Worm (Caenorhabditis elegans) whole organism, L2 larva: ENCODE results near the gene mrps-18B.
A peak's percentile ranks its signal among the peaks of the same experiment; 100 is the strongest.

Experiments
- C34F6.9 ChIP-seq: fragments of 150-350 bp; optimal IDR thresholded peaks from 2 replicates; lab custom pipeline; 2014; ENCODE audit warnings: missing biosample characterization, missing genetic modification characterization
- F13H6.1 ChIP-seq: sonication (generic microtip); optimal IDR thresholded peaks from 2 replicates; lab custom pipeline; 2016; ENCODE audit warnings: missing genetic modification characterization, missing compliant biosample characterization
- R02D3.7 ChIP-seq: fragments of 150-350 bp; optimal IDR thresholded peaks from 2 replicates; lab custom pipeline; 2014; ENCODE audit warnings: missing biosample characterization, missing genetic modification characterization
- Y55F3AM.14 ChIP-seq: fragments of 200-800 bp; sonication (Bioruptor generic); optimal IDR thresholded peaks from 2 replicates; lab custom pipeline; 2018; ENCODE audit warnings: mild to moderate bottlenecking, missing genetic modification characterization, missing compliant biosample characterization
- alr-1 ChIP-seq: fragments of 150-350 bp; optimal IDR thresholded peaks from 2 replicates; lab custom pipeline; 2014; ENCODE audit warnings: missing biosample characterization, missing genetic modification characterization
- aly-2 ChIP-seq: fragments of 150-350 bp; optimal IDR thresholded peaks from 2 replicates; lab custom pipeline; 2014; ENCODE audit warnings: missing biosample characterization, missing genetic modification characterization
- ama-1 ChIP-seq: fragments of 150-350 bp; optimal IDR thresholded peaks from 2 replicates; lab custom pipeline; 2018; ENCODE audit warnings: inconsistent platforms
- blmp-1 ChIP-seq: sonication (generic microtip); optimal IDR thresholded peaks from 2 replicates; lab custom pipeline; 2017; ENCODE audit warnings: missing genetic modification characterization, mild to moderate bottlenecking, missing compliant biosample characterization, antibody characterized with exemption, moderate library complexity; ENCODE audit not compliant: insufficient read depth
- ceh-16 ChIP-seq: fragments of 150-350 bp; optimal IDR thresholded peaks from 2 replicates; lab custom pipeline; 2014; ENCODE audit warnings: missing biosample characterization, missing genetic modification characterization
- ceh-82 ChIP-seq: fragments of 150-350 bp; optimal IDR thresholded peaks from 2 replicates; lab custom pipeline; 2014; ENCODE audit warnings: missing biosample characterization, missing genetic modification characterization
- crh-2 ChIP-seq: sonication (generic microtip); optimal IDR thresholded peaks from 2 replicates; lab custom pipeline; 2017; ENCODE audit warnings: missing biosample characterization, missing genetic modification characterization
- dmd-4 ChIP-seq: sonication (generic microtip); optimal IDR thresholded peaks from 2 replicates; lab custom pipeline; 2017; ENCODE audit warnings: missing biosample characterization, missing genetic modification characterization
- egl-27 ChIP-seq: sonication (generic microtip); optimal IDR thresholded peaks from 3 replicates; lab custom pipeline; 2017; ENCODE audit warnings: missing biosample characterization, missing genetic modification reagents, missing genetic modification characterization
- elt-1 ChIP-seq: fragments of 150-350 bp; optimal IDR thresholded peaks from 2 replicates; lab custom pipeline; 2014; ENCODE audit warnings: missing biosample characterization, missing genetic modification characterization
- elt-3 ChIP-seq: sonication (generic microtip); optimal IDR thresholded peaks from 2 replicates; lab custom pipeline; 2017; ENCODE audit warnings: missing biosample characterization, missing genetic modification characterization
- fos-1 ChIP-seq: fragments of 150-350 bp; optimal IDR thresholded peaks from 2 replicates; lab custom pipeline; 2014; ENCODE audit warnings: missing biosample characterization, missing genetic modification characterization
- gmeb-1 ChIP-seq: fragments of 150-350 bp; optimal IDR thresholded peaks from 2 replicates; lab custom pipeline; 2014; ENCODE audit warnings: missing biosample characterization, missing genetic modification characterization
- lin-11 ChIP-seq: fragments of 150-350 bp; sonication (generic microtip); optimal IDR thresholded peaks from 2 replicates; lab custom pipeline; 2014; ENCODE audit warnings: missing biosample characterization, missing genetic modification characterization, inconsistent platforms, mixed read lengths
- lin-13 ChIP-seq: fragments of 150-350 bp; optimal IDR thresholded peaks from 2 replicates; lab custom pipeline; 2014; ENCODE audit warnings: missing biosample characterization, missing genetic modification reagents, missing genetic modification characterization
- lin-39 ChIP-seq: fragments of 150-350 bp; optimal IDR thresholded peaks from 2 replicates; lab custom pipeline; 2014; ENCODE audit warnings: missing biosample characterization, missing genetic modification reagents, missing genetic modification characterization
- lsy-2 ChIP-seq, 2 experiments: fragments of 150-350 bp in 1 of 2; sonication (generic microtip) in 1 of 2; optimal IDR thresholded peaks; 2 replicates each; lab custom pipeline; 2014 to 2017; ENCODE audit warnings: missing biosample characterization in 2 of 2, missing genetic modification characterization in 2 of 2
- mab-5 ChIP-seq: fragments of 150-350 bp; optimal IDR thresholded peaks from 2 replicates; lab custom pipeline; 2014; ENCODE audit warnings: missing biosample characterization, missing genetic modification characterization
- mbf-1 ChIP-seq: sonication (generic microtip); optimal IDR thresholded peaks from 2 replicates; lab custom pipeline; 2017; ENCODE audit warnings: missing biosample characterization, missing genetic modification characterization
- mdl-1 ChIP-seq, 2 experiments: fragments of 150-350 bp in 1 of 2; sonication (generic microtip) in 1 of 2; optimal IDR thresholded peaks; 2 replicates each; lab custom pipeline; 2017; ENCODE audit warnings: missing biosample characterization in 2 of 2, missing genetic modification characterization in 2 of 2
- nhr-10 ChIP-seq: sonication (generic microtip); optimal IDR thresholded peaks from 2 replicates; lab custom pipeline; 2017; ENCODE audit warnings: missing biosample characterization, missing genetic modification characterization
- nhr-11 ChIP-seq: fragments of 150-350 bp; optimal IDR thresholded peaks from 2 replicates; lab custom pipeline; 2014; ENCODE audit warnings: missing biosample characterization, missing genetic modification characterization
- nhr-12 ChIP-seq: fragments of 150-350 bp; optimal IDR thresholded peaks from 2 replicates; lab custom pipeline; 2014; ENCODE audit warnings: missing biosample characterization, missing genetic modification characterization
- nhr-129 ChIP-seq: fragments of 150-350 bp; optimal IDR thresholded peaks from 2 replicates; lab custom pipeline; 2014; ENCODE audit warnings: missing biosample characterization, missing genetic modification characterization
- nhr-21 ChIP-seq: fragments of 150-350 bp; optimal IDR thresholded peaks from 2 replicates; lab custom pipeline; 2014; ENCODE audit warnings: missing biosample characterization, missing genetic modification characterization
- nhr-23 ChIP-seq: fragments of 150-350 bp; optimal IDR thresholded peaks from 2 replicates; lab custom pipeline; 2014; ENCODE audit warnings: missing biosample characterization, missing genetic modification reagents, missing genetic modification characterization
- nhr-237 ChIP-seq: fragments of 150-350 bp; optimal IDR thresholded peaks from 2 replicates; lab custom pipeline; 2014; ENCODE audit warnings: missing biosample characterization, missing genetic modification characterization
- nhr-6 ChIP-seq: fragments of 150-350 bp; optimal IDR thresholded peaks from 2 replicates; lab custom pipeline; 2014; ENCODE audit warnings: missing biosample characterization, missing genetic modification characterization
- nhr-77 ChIP-seq: fragments of 150-350 bp; optimal IDR thresholded peaks from 2 replicates; lab custom pipeline; 2014; ENCODE audit warnings: missing biosample characterization, missing genetic modification characterization
- peb-1 ChIP-seq: fragments of 150-350 bp; optimal IDR thresholded peaks from 2 replicates; lab custom pipeline; 2014; ENCODE audit warnings: missing biosample characterization, missing genetic modification characterization
- sem-4 ChIP-seq: fragments of 150-350 bp; optimal IDR thresholded peaks from 2 replicates; lab custom pipeline; 2014; ENCODE audit warnings: missing biosample characterization, missing genetic modification reagents, missing genetic modification characterization
- skn-1 ChIP-seq: sonication (generic microtip); optimal IDR thresholded peaks from 2 replicates; lab custom pipeline; 2017; ENCODE audit warnings: missing biosample characterization, missing genetic modification characterization
- sma-3 ChIP-seq: sonication (generic microtip); optimal IDR thresholded peaks from 2 replicates; lab custom pipeline; 2016; ENCODE audit warnings: missing genetic modification reagents, missing genetic modification characterization, missing compliant biosample characterization
- sma-9 ChIP-seq, 2 experiments: fragments of 150-350 bp in 1 of 2; sonication (generic microtip) in 1 of 2; optimal IDR thresholded peaks; 2 replicates each; lab custom pipeline; 2014 to 2016; ENCODE audit warnings: missing genetic modification characterization in 2 of 2, mild to moderate bottlenecking in 1 of 2, missing biosample characterization in 1 of 2, missing compliant biosample characterization in 1 of 2, missing genetic modification reagents in 1 of 2, moderate library complexity in 1 of 2
- unc-39 ChIP-seq: fragments of 150-350 bp; optimal IDR thresholded peaks from 2 replicates; lab custom pipeline; 2014; ENCODE audit warnings: missing biosample characterization, missing genetic modification characterization
- unc-55 ChIP-seq: fragments of 150-350 bp; sonication (generic microtip); optimal IDR thresholded peaks from 3 replicates; lab custom pipeline; 2014; ENCODE audit warnings: missing biosample characterization, missing genetic modification reagents, missing genetic modification characterization
- unc-62 ChIP-seq: fragments of 150-350 bp; optimal IDR thresholded peaks from 2 replicates; lab custom pipeline; 2014; ENCODE audit warnings: missing biosample characterization, missing genetic modification reagents, missing genetic modification characterization
- zag-1 ChIP-seq: fragments of 150-350 bp; optimal IDR thresholded peaks from 2 replicates; lab custom pipeline; 2014; ENCODE audit warnings: missing biosample characterization, missing genetic modification characterization
- ztf-1 ChIP-seq: fragments of 200-800 bp; sonication (Bioruptor generic); conservative IDR thresholded peaks from 2 replicates; pipeline ENCODE4 v1.3.6; 2022; ENCODE audit warnings: missing genetic modification characterization, missing compliant biosample characterization
- ztf-11 ChIP-seq: sonication (generic microtip); optimal IDR thresholded peaks from 2 replicates; lab custom pipeline; 2017; ENCODE audit warnings: missing biosample characterization, missing genetic modification characterization
- ztf-4 ChIP-seq: fragments of 150-350 bp; optimal IDR thresholded peaks from 2 replicates; lab custom pipeline; 2014; ENCODE audit warnings: missing biosample characterization, missing genetic modification characterization

Gene mrps-18B

DNA sequence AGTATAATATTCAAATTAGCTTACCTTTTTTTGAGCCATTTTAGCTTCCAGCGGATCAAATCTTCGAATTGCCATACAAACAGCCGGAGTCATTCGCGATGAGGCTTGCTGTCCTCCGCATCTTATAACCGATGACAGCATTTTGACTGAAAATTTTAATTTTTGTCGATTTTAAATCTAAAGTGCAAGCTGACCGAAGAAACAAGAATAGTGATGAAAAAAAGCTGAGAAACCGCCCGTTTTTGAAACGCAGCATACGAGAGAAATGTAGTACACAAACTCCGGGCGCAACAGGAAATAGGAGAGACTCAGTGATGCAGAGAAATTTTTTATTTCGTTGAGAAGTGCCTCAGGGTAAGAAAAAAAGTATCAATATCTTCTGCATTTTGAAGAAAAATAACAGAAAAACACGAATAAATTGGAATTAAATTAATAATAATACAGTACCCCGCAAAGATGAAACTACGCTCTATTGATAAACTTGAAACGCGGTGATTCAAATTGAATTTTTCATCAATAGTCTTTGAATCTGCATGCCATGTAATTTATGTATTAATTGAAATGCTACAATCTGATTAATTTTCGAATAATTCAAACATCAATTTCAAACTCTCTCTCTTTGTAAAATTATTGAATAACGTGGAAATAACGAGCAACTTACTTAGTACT lies 42.2 kb upstream of the mrps-18B start:
- TF ChIP-seq nhr-129 (peak; percentile 51), lin-39 (tag; lab: Kevin White, UChicago) (no peak), ztf-1 (GFP tag; lab: Robert Waterston, UW) (no peak), elt-3 (tag; lab: Kevin White, UChicago) (no peak), lsy-2 (tag; optimal IDR thresholded peaks at IDR 0.05; lab: Kevin White, UChicago) (peak in 1 of 2 experiments; percentile 84), F13H6.1 (tag; lab: Kevin White, UChicago) (peak; percentile 11), gmeb-1 (tag; lab: Kevin White, UChicago) (peak; percentile 40), nhr-11 (peak; percentile 26), unc-55 (GFP tag; lab: Kevin White, UChicago) (peak; percentile 12), fos-1 (tag; lab: Kevin White, UChicago) (peak; percentile 20), C34F6.9 (tag; lab: Kevin White, UChicago) (peak; percentile 31), crh-2 (tag; lab: Kevin White, UChicago) (peak; percentile 13)
- TF ChIP-seq, all 48 proteins: peak for 9

DNA sequence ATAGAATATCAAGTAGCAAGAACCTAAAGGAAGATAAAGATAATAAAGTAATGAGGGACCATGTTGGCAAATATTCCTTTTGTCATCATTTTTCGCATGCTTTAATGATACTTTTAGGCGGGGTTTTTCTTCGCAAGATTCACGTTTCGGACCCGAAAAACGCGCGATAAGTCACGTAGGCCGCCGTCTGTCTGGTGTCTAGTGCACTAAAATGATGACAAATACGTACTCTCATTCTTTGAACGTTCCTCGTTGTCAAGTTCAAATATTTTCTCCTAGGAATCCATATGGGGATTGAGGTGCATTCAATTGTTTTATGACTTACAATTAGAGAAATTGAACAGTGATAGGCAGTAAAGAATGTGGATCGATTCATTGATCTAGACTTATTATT lies 41.7 kb upstream of the mrps-18B start, which contains the start of gene taap-1:
Gene taap-1 (minus strand): TSS at position 79 of the 394 bp plus-strand sequence.
- TF ChIP-seq nhr-129 (peak; percentile 54), ztf-4 (tag; lab: Kevin White, UChicago) (no peak), ceh-82 (tag; lab: Kevin White, UChicago) (no peak), nhr-237 (no peak), lin-11 (no peak), ztf-1 (GFP tag; lab: Robert Waterston, UW) (no peak), nhr-10 (no peak), sma-9 (GFP tag; optimal IDR thresholded peaks at IDR 0.05; lab: Kevin White, UChicago) (peak; percentile 77), sma-9 (tag; optimal IDR thresholded peaks at IDR 0.05; lab: Kevin White, UChicago) (no peak), unc-39 (tag; lab: Kevin White, UChicago) (no peak), peb-1 (tag; lab: Kevin White, UChicago) (no peak), nhr-77 (no peak), aly-2 (tag; lab: Kevin White, UChicago) (no peak), unc-62 (no peak), crh-2 (tag; lab: Kevin White, UChicago) (no peak), elt-3 (tag; lab: Kevin White, UChicago) (no peak), ceh-16 (tag; lab: Kevin White, UChicago) (no peak), mab-5 (tag; lab: Kevin White, UChicago) (no peak), mdl-1 (tag; optimal IDR thresholded peaks at IDR 0.05; lab: Kevin White, UChicago) (peak in 1 of 2 experiments; percentile 17), blmp-1 (tag; lab: Kevin White, UChicago) (no peak), ama-1 (lab: Kevin White, UChicago) (peak; percentile 39), sma-3 (GFP tag; lab: Kevin White, UChicago) (no peak), nhr-6 (tag; lab: Kevin White, UChicago) (no peak), nhr-12 (tag; lab: Kevin White, UChicago) (no peak), zag-1 (tag; lab: Kevin White, UChicago) (peak; percentile 0), nhr-23 (tag; lab: Kevin White, UChicago) (no peak), nhr-11 (no peak), lin-13 (GFP tag; lab: Kevin White, UChicago) (no peak), elt-1 (tag; lab: Kevin White, UChicago) (no peak), fos-1 (tag; lab: Kevin White, UChicago) (peak; percentile 13), C34F6.9 (tag; lab: Kevin White, UChicago) (no peak), alr-1 (no peak), unc-55 (GFP tag; lab: Kevin White, UChicago) (no peak), skn-1 (peak; percentile 83), sem-4 (tag; lab: Kevin White, UChicago) (peak; percentile 52), R02D3.7 (tag; lab: Kevin White, UChicago) (no peak), gmeb-1 (tag; lab: Kevin White, UChicago) (no peak), egl-27 (tag; lab: Kevin White, UChicago) (no peak), ztf-11 (no peak), Y55F3AM.14 (GFP tag; lab: Kevin White, UChicago) (no peak), dmd-4 (no peak), lsy-2 (tag; optimal IDR thresholded peaks at IDR 0.05; lab: Kevin White, UChicago) (no peak), mbf-1 (tag; lab: Kevin White, UChicago) (no peak), nhr-21 (tag; lab: Kevin White, UChicago) (no peak), lin-39 (tag; lab: Kevin White, UChicago) (no peak)
